Fruit fly (Drosophila melanogaster) whole organism, embryonic: ENCODE data around the gene spas.

ENCODE experiments used
- Atf3 ChIP-seq: fragments of 200-800 bp; sonication (Bioruptor generic); optimal IDR thresholded peaks from 3 replicates; lab custom pipeline; 2016; ENCODE audit warnings: missing biosample characterization, missing genetic modification characterization
- CG10274 ChIP-seq: fragments of 200-800 bp; sonication (Bioruptor generic); optimal IDR thresholded peaks from 3 replicates; lab custom pipeline; 2017; ENCODE audit warnings: missing biosample characterization, mild to moderate bottlenecking, missing genetic modification characterization
- CG10366 ChIP-seq: fragments of 200-800 bp; sonication (Bioruptor generic); IDR thresholded peaks from 2 replicates; pipeline ENCODE4 v1.3.6; 2022; ENCODE audit warnings: missing biosample characterization, missing genetic modification characterization
- CG12236 ChIP-seq: fragments of 200-800 bp; sonication (Bioruptor generic); optimal IDR thresholded peaks from 2 replicates; lab custom pipeline; 2016; ENCODE audit warnings: missing biosample characterization, missing genetic modification characterization
- CG14050 ChIP-seq: fragments of 200-800 bp; sonication (Bioruptor generic); IDR thresholded peaks from 3 replicates; pipeline ENCODE4 v1.3.6; 2022; ENCODE audit warnings: missing biosample characterization, missing genetic modification characterization
- CG15696 ChIP-seq: fragments of 200-800 bp; sonication (Bioruptor generic); optimal IDR thresholded peaks from 2 replicates; lab custom pipeline; 2019; ENCODE audit warnings: missing biosample characterization, mild to moderate bottlenecking, missing genetic modification characterization, moderate library complexity
- CG1647 ChIP-seq: fragments of 200-800 bp; sonication (Bioruptor generic); optimal IDR thresholded peaks from 3 replicates; lab custom pipeline; 2016; ENCODE audit warnings: missing biosample characterization, missing genetic modification characterization
- CG16863 ChIP-seq: fragments of 200-800 bp; sonication (Bioruptor generic); optimal IDR thresholded peaks from 3 replicates; lab custom pipeline; 2016; ENCODE audit warnings: missing biosample characterization, missing genetic modification characterization
- CG18011 ChIP-seq: fragments of 200-800 bp; sonication (Bioruptor generic); optimal IDR thresholded peaks from 2 replicates; lab custom pipeline; 2017; ENCODE audit warnings: missing biosample characterization, missing genetic modification characterization, mild to moderate bottlenecking, moderate library complexity, missing genotype
- CG2120 ChIP-seq: fragments of 200-800 bp; sonication (Bioruptor generic); optimal IDR thresholded peaks from 3 replicates; lab custom pipeline; 2016; ENCODE audit warnings: missing biosample characterization, missing genetic modification characterization
- CG3726 ChIP-seq: fragments of 200-800 bp; sonication (Bioruptor generic); IDR thresholded peaks from 3 replicates; pipeline ENCODE4, ENCODE4 v1.3.6; 2022; ENCODE audit warnings: missing biosample characterization, missing genetic modification characterization
- CG3847 ChIP-seq: fragments of 200-800 bp; sonication (Bioruptor generic); IDR thresholded peaks from 2 replicates; pipeline ENCODE4 v1.3.6; 2022; ENCODE audit warnings: missing biosample characterization, missing genetic modification characterization
- CG4328 ChIP-seq: fragments of 200-800 bp; sonication (Bioruptor generic); optimal IDR thresholded peaks from 3 replicates; lab custom pipeline; 2017; ENCODE audit warnings: missing biosample characterization, missing genetic modification reagents, missing genetic modification characterization
- CG5245 ChIP-seq: fragments of 200-800 bp; sonication (Bioruptor generic); optimal IDR thresholded peaks from 3 replicates; lab custom pipeline; 2016; ENCODE audit warnings: missing biosample characterization, missing genetic modification characterization
- CG6689 ChIP-seq: fragments of 200-800 bp; sonication (Bioruptor generic); IDR thresholded peaks from 2 replicates; pipeline ENCODE4 v1.3.6; 2022; ENCODE audit warnings: missing biosample characterization, missing genetic modification characterization
- CG7372 ChIP-seq: fragments of 200-800 bp; sonication (Bioruptor generic); IDR thresholded peaks from 2 replicates; pipeline ENCODE4 v1.3.6; 2022; ENCODE audit warnings: missing biosample characterization, missing genetic modification characterization
- CG7839 ChIP-seq: fragments of 200-800 bp; sonication (Bioruptor generic); optimal IDR thresholded peaks from 3 replicates; lab custom pipeline; 2018; ENCODE audit warnings: missing biosample characterization, mild to moderate bottlenecking, missing genetic modification characterization, moderate library complexity
- CG8478 ChIP-seq: fragments of >200 bp; optimal IDR thresholded peaks from 2 replicates; lab custom pipeline; 2018
- CG8944 ChIP-seq: fragments of 200-800 bp; sonication (Bioruptor generic); optimal IDR thresholded peaks from 3 replicates; lab custom pipeline; 2016; ENCODE audit warnings: missing biosample characterization, missing genetic modification characterization
- CG9876 ChIP-seq: fragments of 200-800 bp; sonication (Bioruptor generic); optimal IDR thresholded peaks from 2 replicates; lab custom pipeline; 2016; ENCODE audit warnings: missing biosample characterization, missing genetic modification characterization
- CrebB ChIP-seq: fragments of 200-800 bp; sonication (Bioruptor generic); optimal IDR thresholded peaks from 3 replicates; lab custom pipeline; 2018; ENCODE audit warnings: missing biosample characterization, mild to moderate bottlenecking, missing genetic modification characterization
- Dref ChIP-seq: fragments of 200-800 bp; sonication (Bioruptor generic); IDR thresholded peaks from 2 replicates; pipeline ENCODE4 v1.3.6; 2022; ENCODE audit warnings: missing biosample characterization, missing genetic modification characterization
- Drgx ChIP-seq: fragments of 200-800 bp; sonication (Bioruptor generic); IDR thresholded peaks from 2 replicates; pipeline ENCODE4 v1.3.6; 2022; ENCODE audit warnings: missing biosample characterization, missing genetic modification characterization
- Elba2 ChIP-seq: fragments of 200-800 bp; sonication (Bioruptor generic); optimal IDR thresholded peaks from 3 replicates; lab custom pipeline; 2016; ENCODE audit warnings: missing biosample characterization, missing genetic modification characterization
- Fer2 ChIP-seq: fragments of 200-800 bp; sonication (Bioruptor generic); optimal IDR thresholded peaks from 2 replicates; lab custom pipeline; 2018; ENCODE audit warnings: missing biosample characterization, mild to moderate bottlenecking, missing genetic modification characterization, moderate library complexity
- Hmr ChIP-seq: fragments of 200-800 bp; sonication (Bioruptor generic); optimal IDR thresholded peaks from 3 replicates; lab custom pipeline; 2017; ENCODE audit warnings: mild to moderate bottlenecking, missing biosample characterization, missing genetic modification reagents, missing genetic modification characterization
- Hr51 ChIP-seq, 2 experiments: fragments of 200-800 bp; sonication (Bioruptor generic); optimal IDR thresholded peaks; 2 replicates in 1 of 2; 3 replicates in 1 of 2; lab custom pipeline; 2016 to 2018; ENCODE audit warnings: missing biosample characterization in 2 of 2, missing genetic modification characterization in 2 of 2, mild to moderate bottlenecking in 1 of 2, moderate library complexity in 1 of 2
- Lhr ChIP-seq: fragments of 200-800 bp; sonication (Bioruptor generic); optimal IDR thresholded peaks from 3 replicates; lab custom pipeline; 2017; ENCODE audit warnings: mild to moderate bottlenecking, missing biosample characterization, missing genetic modification reagents, missing genetic modification characterization
- Nf-YC ChIP-seq: fragments of 200-800 bp; optimal IDR thresholded peaks from 3 replicates; lab custom pipeline; 2019; ENCODE audit warnings: missing biosample characterization, mild to moderate bottlenecking, missing genetic modification characterization, moderate library complexity
- NfI ChIP-seq: fragments of 200-800 bp; sonication (Bioruptor generic); optimal IDR thresholded peaks from 3 replicates; lab custom pipeline; 2018; ENCODE audit warnings: missing biosample characterization, mild to moderate bottlenecking, missing genetic modification characterization, moderate library complexity
- Oaz ChIP-seq: fragments of 200-800 bp; sonication (Bioruptor generic); IDR thresholded peaks from 2 replicates; pipeline ENCODE4 v1.3.6; 2022; ENCODE audit warnings: missing biosample characterization, missing genetic modification characterization
- Optix ChIP-seq: fragments of 200-800 bp; sonication (Bioruptor generic); IDR thresholded peaks from 3 replicates; pipeline ENCODE4 v1.3.6; 2022; ENCODE audit warnings: missing biosample characterization, missing genetic modification characterization
- Poxn ChIP-seq: fragments of 200-800 bp; sonication (Bioruptor generic); IDR thresholded peaks from 2 replicates; pipeline ENCODE4 v1.3.6; 2022; ENCODE audit warnings: missing biosample characterization, missing genetic modification characterization
- Trl ChIP-seq, 3 experiments: fragments of >200 bp in 2 of 3; fragments of 200-800 bp in 1 of 3; sonication (Bioruptor generic) in 1 of 3; optimal IDR thresholded peaks; 2 replicates in 1 of 3; 3 replicates in 2 of 3; lab custom pipeline; 2016 to 2017; ENCODE audit warnings: missing biosample characterization in 1 of 3, missing genetic modification characterization in 1 of 3
- ap ChIP-seq: fragments of 200-800 bp; sonication (Bioruptor generic); IDR thresholded peaks from 2 replicates; pipeline ENCODE4 v1.3.6; 2022; ENCODE audit warnings: missing biosample characterization, missing genetic modification characterization
- chinmo ChIP-seq: fragments of 200-800 bp; sonication (Bioruptor generic); IDR thresholded peaks from 4 replicates; pipeline ENCODE4 v1.3.6; 2022; ENCODE audit warnings: missing biosample characterization, missing genetic modification characterization; ENCODE audit not compliant: partially characterized antibody
- corto ChIP-seq: fragments of 200-800 bp; sonication (Bioruptor generic); optimal IDR thresholded peaks from 2 replicates; lab custom pipeline; 2016; ENCODE audit warnings: missing biosample characterization, mild to moderate bottlenecking, missing genetic modification characterization, moderate library complexity
- crp ChIP-seq, 2 experiments: fragments of 200-800 bp; sonication (Bioruptor generic); optimal IDR thresholded peaks; 2 replicates in 1 of 2; 3 replicates in 1 of 2; lab custom pipeline; 2017; ENCODE audit warnings: missing biosample characterization in 2 of 2, missing genetic modification characterization in 2 of 2, mild to moderate bottlenecking in 1 of 2, moderate library complexity in 1 of 2
- hb ChIP-seq: fragments of 200-800 bp; sonication (Bioruptor generic); IDR thresholded peaks from 3 replicates; pipeline ENCODE4 v1.3.6; 2022; ENCODE audit warnings: missing biosample characterization, missing genetic modification characterization; ENCODE audit not compliant: partially characterized antibody
- kni ChIP-seq: fragments of 200-800 bp; sonication (Bioruptor generic); optimal IDR thresholded peaks from 3 replicates; lab custom pipeline; 2017; ENCODE audit warnings: mild to moderate bottlenecking, missing biosample characterization, missing genetic modification reagents, missing genetic modification characterization
- lola ChIP-seq, 3 experiments: fragments of >200 bp in 2 of 3; fragments of 200-800 bp in 1 of 3; sonication (Bioruptor generic) in 1 of 3; optimal IDR thresholded peaks; 2 replicates each; lab custom pipeline; 2017 to 2019; ENCODE audit warnings: missing biosample characterization in 3 of 3, missing genetic modification characterization in 3 of 3, mild to moderate bottlenecking in 1 of 3, moderate library complexity in 1 of 3
- pzg ChIP-seq: fragments of 200-800 bp; sonication (Bioruptor generic); optimal IDR thresholded peaks from 3 replicates; lab custom pipeline; 2018; ENCODE audit warnings: missing biosample characterization, mild to moderate bottlenecking, missing genetic modification characterization, moderate library complexity
- repo ChIP-seq: fragments of 200-800 bp; sonication (Bioruptor generic); optimal IDR thresholded peaks from 2 replicates; lab custom pipeline; 2016; ENCODE audit warnings: missing biosample characterization, missing genetic modification characterization
- ro ChIP-seq: fragments of 200-800 bp; sonication (Bioruptor generic); IDR thresholded peaks from 2 replicates; pipeline ENCODE4 v1.3.6; 2022; ENCODE audit warnings: missing biosample characterization, missing genetic modification characterization
- so ChIP-seq: fragments of 200-800 bp; sonication (Bioruptor generic); IDR thresholded peaks from 3 replicates; pipeline ENCODE4 v1.3.6; 2022; ENCODE audit warnings: missing biosample characterization, missing genetic modification characterization
- trh ChIP-seq: fragments of 200-800 bp; sonication (Bioruptor generic); optimal IDR thresholded peaks from 2 replicates; lab custom pipeline; 2016; ENCODE audit warnings: missing biosample characterization, missing genetic modification characterization
- ttk ChIP-seq: fragments of 200-800 bp; sonication (Bioruptor generic); IDR thresholded peaks from 2 replicates; pipeline ENCODE4 v2.1.2; 2022; ENCODE audit warnings: missing biosample characterization, missing genetic modification characterization
- z ChIP-seq: fragments of 200-800 bp; sonication (Bioruptor generic); IDR thresholded peaks from 3 replicates; pipeline ENCODE4 v1.3.6; 2022; ENCODE audit warnings: missing biosample characterization, missing genetic modification characterization

spas gene

dm6 chr3R:24037538-24038265 is at the start of gene spas (continued):
- TF ChIP-seq CG16863 (GFP tag; lab: Kevin White, UChicago): peak; percentile 77
- peak; percentile 28 for TF ChIP-seq kni (GFP tag; lab: Kevin White, UChicago)
- TF ChIP-seq Hr51 (GFP tag; optimal IDR thresholded peaks at IDR 0.05; lab: Kevin White, UChicago): peak in 1 of 2 experiments; percentile 59
- TF ChIP-seq CG1647: peak; percentile 28
- TF ChIP-seq CG7372 (GFP tag; lab: Robert Waterston, UW): peak; percentile 49
- peak; percentile 78 for TF ChIP-seq CG10366
- TF ChIP-seq CG2120 (GFP tag; lab: Kevin White, UChicago): peak; percentile 88
- peak; percentile 67 for TF ChIP-seq CG15696
- peak; percentile 67 for TF ChIP-seq ttk (GFP tag; lab: Robert Waterston, UW)
- TF ChIP-seq Fer2: peak; percentile 22
- TF ChIP-seq CG8478: no peak
- no peak for TF ChIP-seq Elba2 (GFP tag; lab: Kevin White, UChicago)
- no peak for TF ChIP-seq corto
- TF ChIP-seq Dref: peak; percentile 60
- TF ChIP-seq trh (GFP tag; lab: Kevin White, UChicago): no peak
- no peak for TF ChIP-seq z (GFP tag; lab: Robert Waterston, UW)
- TF ChIP-seq Oaz: peak; percentile 37
- TF ChIP-seq CG9876: peak; percentile 31
- peak; percentile 12 for TF ChIP-seq repo (GFP tag; lab: Kevin White, UChicago)
- peak; percentile 71 for TF ChIP-seq Hmr (GFP tag; lab: Kevin White, UChicago)
- TF ChIP-seq Nf-YC (tag; lab: Kevin White, UChicago): no peak
- peak; percentile 40; the same call in 2 of the 3 replicates for TF ChIP-seq CG14050 (GFP tag; lab: Robert Waterston, UW)
- no peak for TF ChIP-seq CG10274
- TF ChIP-seq pzg (GFP tag; lab: Kevin White, UChicago): peak; percentile 68
- no peak for TF ChIP-seq Trl (optimal IDR thresholded peaks at IDR 0.05; lab: Kevin White, UChicago)
- TF ChIP-seq Trl (GFP tag; optimal IDR thresholded peaks at IDR 0.05; lab: Kevin White, UChicago): peak; percentile 67
- TF ChIP-seq NfI (GFP tag; lab: Kevin White, UChicago): peak; percentile 69
- peak; percentile 77 for TF ChIP-seq Atf3 (GFP tag; lab: Kevin White, UChicago)
- TF ChIP-seq CG5245 (GFP tag; lab: Kevin White, UChicago): peak; percentile 22
- TF ChIP-seq so (GFP tag; lab: Robert Waterston, UW): no peak
- TF ChIP-seq CG3847: peak; percentile 82
- TF ChIP-seq CG8944 (GFP tag; lab: Kevin White, UChicago): peak; percentile 58
- TF ChIP-seq CG3726 (GFP tag; lab: Robert Waterston, UW): peak; percentile 33; the same call in 2 of the 3 replicates
- peak; percentile 20 for TF ChIP-seq CG4328 (GFP tag; lab: Kevin White, UChicago)
- peak; percentile 92 for TF ChIP-seq hb (GFP tag; lab: Robert Waterston, UW)
- peak; percentile 25 for TF ChIP-seq CG18011 (GFP tag; lab: Kevin White, UChicago)
- peak; percentile 57 for TF ChIP-seq CG7839 (tag; lab: Kevin White, UChicago)
- 0 out of 2 replicates have a peak, but pooled peaks have one; percentile 18 for TF ChIP-seq Drgx (GFP tag; lab: Robert Waterston, UW)
- TF ChIP-seq Lhr (GFP tag; lab: Kevin White, UChicago): no peak
- TF ChIP-seq CG6689: peak; percentile 71
- TF ChIP-seq CrebB (tag; lab: Kevin White, UChicago): no peak
- peak; percentile 15; the same call in 1 of the 2 replicates for TF ChIP-seq ro (GFP tag; lab: Robert Waterston, UW)
- peak; percentile 76; the same call in 2 of the 3 replicates for TF ChIP-seq Optix (GFP tag; lab: Robert Waterston, UW)
- peak in 1 of 2 experiments; percentile 81 for TF ChIP-seq crp (GFP tag; optimal IDR thresholded peaks at IDR 0.05; lab: Kevin White, UChicago)
- peak in 1 of 3 experiments; percentile 70 for TF ChIP-seq lola (GFP tag; optimal IDR thresholded peaks at IDR 0.05; lab: Kevin White, UChicago)
- TF ChIP-seq chinmo: 0 out of 4 replicates have a peak, but pooled peaks have one; percentile 68
- peak; percentile 69; the same call in 1 of the 2 replicates for TF ChIP-seq ap (GFP tag; lab: Robert Waterston, UW)
- no peak for TF ChIP-seq CG12236 (GFP tag; lab: Kevin White, UChicago)
- peak; percentile 39; the same call in 1 of the 2 replicates for TF ChIP-seq Poxn (GFP tag; lab: Robert Waterston, UW)
